Fruit fly (Drosophila melanogaster) Kc167 (cell line): ENCODE data around the gene CG33791.

Experiments used
- Myc ChIP-seq: fragments of >200 bp; optimal IDR thresholded peaks from 2 replicates; lab custom pipeline; 2017; ENCODE audit warnings: missing external identifiers
- psq ChIP-seq: fragments of >200 bp; optimal IDR thresholded peaks from 2 replicates; lab custom pipeline; 2017; ENCODE audit warnings: missing external identifiers

DNA sequence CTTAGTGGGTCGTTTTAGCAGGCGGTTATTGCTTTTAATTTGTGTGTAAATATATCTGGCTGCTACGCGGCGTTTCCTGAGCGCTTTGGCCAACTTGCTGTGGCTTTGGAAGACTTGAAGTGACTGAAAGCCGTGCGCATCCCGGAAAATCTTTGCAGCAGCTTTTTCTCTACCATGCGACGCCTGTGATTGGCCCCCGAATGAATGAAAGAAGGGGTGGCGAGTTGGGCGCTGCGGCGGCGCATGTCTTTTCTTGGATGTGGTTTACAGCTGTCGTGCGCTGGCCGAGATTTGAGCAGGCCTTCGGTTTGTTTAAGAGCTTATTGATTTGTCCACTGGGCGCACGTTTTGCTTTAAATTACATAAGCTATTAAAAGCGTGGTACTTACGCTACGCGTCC lies 60.8 kb downstream of the CG33791 start:
- TF ChIP-seq Myc (lab: Kevin White, UChicago): no peak
- no peak for TF ChIP-seq psq (lab: Kevin White, UChicago)
